Worm (Caenorhabditis elegans): ENCODE results near the gene nkat-1.
A peak's percentile ranks its signal among the peaks of the same experiment; 100 is the strongest.

DNA sequence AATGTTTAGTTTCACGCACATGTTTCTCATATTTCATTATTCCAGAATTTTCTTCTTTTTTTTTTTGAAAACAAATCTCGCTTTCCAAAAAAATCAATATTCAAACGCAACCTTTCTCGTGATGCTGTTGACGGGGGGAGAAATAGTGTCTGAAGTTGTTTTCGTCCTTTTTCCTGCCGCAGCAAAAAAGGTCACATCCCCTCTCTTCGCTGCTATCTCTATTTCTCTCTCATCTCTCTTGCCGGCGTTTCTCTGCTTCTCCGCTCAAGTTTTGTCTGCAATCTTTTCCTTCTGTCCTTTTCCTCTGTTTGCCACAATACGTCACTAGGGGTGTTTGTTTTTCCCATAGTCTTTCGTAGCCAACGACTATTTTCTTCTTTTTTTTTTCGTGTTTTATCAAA is 6.8 kb upstream of the nkat-1 start:
- no peak for TF ChIP-seq unc-62 (GFP tag; optimal IDR thresholded peaks at IDR 0.05)
- TF ChIP-seq F57C9.4 (tag; optimal IDR thresholded peaks at IDR 0.05), result no peak
- TF ChIP-seq lin-35 (GFP tag; optimal IDR thresholded peaks at IDR 0.05), result no peak
- no peak for TF ChIP-seq nfya-1 (tag; optimal IDR thresholded peaks at IDR 0.05; ENCODE audit: borderline replicate concordance, insufficient read depth)
- TF ChIP-seq tbp1 (GFP tag; optimal IDR thresholded peaks at IDR 0.05), result peak; percentile 52
- TF ChIP-seq aptf-3 (GFP tag; IDR thresholded peaks at IDR 0.05), result no peak

Measured in whole organism, young adult.